Worm (Caenorhabditis elegans) whole organism, early embryonic: ENCODE data around the gene Y41C4A.21.

Experiments used
- B0310.2 ChIP-seq: sonication (generic microtip); optimal IDR thresholded peaks from 2 replicates; lab custom pipeline; 2016; ENCODE audit warnings: mild to moderate bottlenecking, missing genetic modification characterization, missing compliant biosample characterization
- F13C5.2 ChIP-seq: sonication (generic microtip); optimal IDR thresholded peaks from 2 replicates; lab custom pipeline; 2017; ENCODE audit warnings: mild to moderate bottlenecking, missing genetic modification characterization, inconsistent platforms, missing compliant biosample characterization
- aly-1 ChIP-seq: sonication (generic microtip); optimal IDR thresholded peaks from 2 replicates; lab custom pipeline; 2016; ENCODE audit warnings: missing genetic modification characterization, missing compliant biosample characterization
- ama-1 ChIP-seq: fragments of 150-350 bp; optimal IDR thresholded peaks from 2 replicates; lab custom pipeline; 2014
- ceh-13 ChIP-seq: fragments of 200-800 bp; sonication (Bioruptor generic); optimal IDR thresholded peaks from 2 replicates; lab custom pipeline; 2018; ENCODE audit warnings: mild to moderate bottlenecking, missing genetic modification characterization, missing compliant biosample characterization
- ceh-36 ChIP-seq: sonication (generic microtip); optimal IDR thresholded peaks from 2 replicates; lab custom pipeline; 2016; ENCODE audit warnings: missing genetic modification characterization, inconsistent platforms, missing compliant biosample characterization
- ets-7 ChIP-seq: sonication (generic microtip); optimal IDR thresholded peaks from 2 replicates; lab custom pipeline; 2016; ENCODE audit warnings: missing genotype, missing genetic modification characterization, missing compliant biosample characterization
- flt-1 ChIP-seq: fragments of 200-800 bp; sonication (Bioruptor generic); IDR thresholded peaks from 2 replicates; pipeline ENCODE4 v1.3.6; 2022; ENCODE audit warnings: missing genetic modification characterization, missing compliant biosample characterization
- hmbx-1 ChIP-seq: sonication (generic microtip); optimal IDR thresholded peaks from 2 replicates; lab custom pipeline; 2016; ENCODE audit warnings: mild to moderate bottlenecking, missing genetic modification characterization, missing compliant biosample characterization
- hmg-4 ChIP-seq: fragments of 200-800 bp; sonication (Bioruptor generic); optimal IDR thresholded peaks from 2 replicates; lab custom pipeline; 2018; ENCODE audit warnings: mild to moderate bottlenecking, missing genetic modification characterization, missing compliant biosample characterization
- hnd-1 ChIP-seq: sonication (generic microtip); optimal IDR thresholded peaks from 2 replicates; lab custom pipeline; 2016; ENCODE audit warnings: missing genetic modification characterization, missing compliant biosample characterization
- pes-1 ChIP-seq: fragments of 200-800 bp; sonication (Bioruptor generic); IDR thresholded peaks from 2 replicates; pipeline ENCODE4 v1.3.6; 2022; ENCODE audit warnings: missing genetic modification reagents, missing genetic modification characterization, missing compliant biosample characterization
- scrt-1 ChIP-seq: fragments of 200-800 bp; sonication (Bioruptor generic); IDR thresholded peaks from 2 replicates; pipeline ENCODE4 v1.3.6; 2022; ENCODE audit warnings: missing genetic modification characterization, missing compliant biosample characterization
- sea-1 ChIP-seq: fragments of 200-800 bp; sonication (Bioruptor generic); conservative IDR thresholded peaks from 2 replicates; pipeline ENCODE4 v1.3.6; 2022; ENCODE audit warnings: missing genetic modification characterization, missing compliant biosample characterization
- tbx-11 ChIP-seq: fragments of 200-800 bp; sonication (Bioruptor generic); IDR thresholded peaks from 2 replicates; pipeline ENCODE4 v1.3.6; 2022; ENCODE audit warnings: missing genetic modification characterization, missing compliant biosample characterization
- tbx-37 ChIP-seq: fragments of 200-800 bp; sonication (Bioruptor generic); conservative IDR thresholded peaks from 2 replicates; pipeline ENCODE4 v1.3.6; 2022; ENCODE audit warnings: missing genetic modification reagents, missing genetic modification characterization, missing compliant biosample characterization
- tra-4 ChIP-seq: sonication (generic microtip); optimal IDR thresholded peaks from 2 replicates; lab custom pipeline; 2017; ENCODE audit warnings: missing genetic modification characterization, missing compliant biosample characterization

The Y41C4A.21 gene

ce11 chrIII:11703776-11704093 is 28.4 kb upstream of the Y41C4A.21 start, which contains the start of gene col-95:
Gene col-95, plus strand, starts transcription at chrIII:11703994.
- TF ChIP-seq pes-1 (GFP tag; lab: Robert Waterston, UW) (no peak), aly-1 (tag; lab: Kevin White, UChicago) (no peak), ets-7 (tag; lab: Kevin White, UChicago) (no peak), hnd-1 (tag; lab: Kevin White, UChicago) (no peak), B0310.2 (tag; lab: Kevin White, UChicago) (no peak), hmbx-1 (tag; lab: Kevin White, UChicago) (no peak), ceh-36 (no peak), ceh-13 (GFP tag; lab: Kevin White, UChicago) (no peak), tra-4 (tag; lab: Kevin White, UChicago) (no peak), ama-1 (lab: Kevin White, UChicago) (no peak)

DNA sequence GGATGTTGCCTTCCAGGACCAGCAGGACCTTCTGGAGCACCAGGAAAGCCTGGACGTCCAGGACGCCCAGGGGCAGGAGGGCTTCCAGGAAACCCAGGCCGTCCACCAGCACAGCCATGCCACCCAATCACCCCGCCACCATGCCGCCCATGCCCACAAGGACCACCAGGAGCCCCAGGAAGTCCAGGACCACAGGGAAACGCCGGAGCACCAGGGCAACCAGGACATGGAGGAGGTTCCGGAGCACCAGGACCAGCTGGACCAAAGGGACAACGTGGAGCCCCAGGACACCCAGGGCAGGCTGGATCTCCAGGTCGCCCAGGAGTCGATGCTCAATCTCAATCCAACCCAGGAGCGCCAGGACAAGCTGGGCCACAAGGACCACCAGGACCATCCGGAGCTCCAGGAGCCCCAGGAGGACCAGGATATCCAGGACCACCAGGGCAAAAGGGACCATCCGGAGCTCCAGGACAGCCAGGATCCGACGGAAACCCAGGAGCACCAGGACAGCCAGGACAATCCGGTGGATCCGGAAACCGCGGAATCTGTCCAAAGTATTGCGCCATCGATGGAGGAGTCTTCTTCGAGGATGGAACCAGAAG is 27.7 kb upstream of the Y41C4A.21 start:
- no peak for TF ChIP-seq hmbx-1 (tag; lab: Kevin White, UChicago)
- no peak for TF ChIP-seq sea-1 (GFP tag; lab: Robert Waterston, UW)
- no peak for TF ChIP-seq hmg-4 (GFP tag; lab: Kevin White, UChicago)
- TF ChIP-seq aly-1 (tag; lab: Kevin White, UChicago), result no peak
- no peak for TF ChIP-seq ama-1 (lab: Kevin White, UChicago)
- no peak for TF ChIP-seq ets-7 (tag; lab: Kevin White, UChicago)
- no peak for TF ChIP-seq ceh-13 (GFP tag; lab: Kevin White, UChicago)
- no peak for TF ChIP-seq tra-4 (tag; lab: Kevin White, UChicago)
- TF ChIP-seq pes-1 (GFP tag; lab: Robert Waterston, UW), result no peak
- no peak for TF ChIP-seq B0310.2 (tag; lab: Kevin White, UChicago)

DNA sequence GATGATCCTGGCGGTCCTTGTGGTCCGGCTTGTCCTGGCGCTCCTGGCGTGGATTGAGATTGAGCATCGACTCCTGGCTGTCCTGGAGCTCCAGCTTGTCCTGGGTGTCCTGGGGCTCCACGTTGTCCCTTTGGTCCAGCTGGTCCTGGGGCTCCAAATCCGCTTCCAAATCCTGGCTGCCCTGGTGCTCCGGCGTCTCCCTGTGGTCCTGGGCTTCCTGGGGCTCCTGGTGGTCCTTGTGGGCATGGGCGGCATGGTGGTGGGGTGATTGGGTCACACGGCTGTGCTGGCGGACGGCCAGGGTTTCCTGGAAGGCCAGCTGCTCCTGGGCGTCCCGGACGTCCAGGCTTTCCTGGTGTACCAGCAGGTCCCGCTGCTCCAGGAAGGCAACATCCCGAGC is 26.2 kb upstream of the Y41C4A.21 start:
- no peak for TF ChIP-seq hmg-4 (GFP tag; lab: Kevin White, UChicago)
- TF ChIP-seq scrt-1 (GFP tag; lab: Robert Waterston, UW), result no peak

DNA sequence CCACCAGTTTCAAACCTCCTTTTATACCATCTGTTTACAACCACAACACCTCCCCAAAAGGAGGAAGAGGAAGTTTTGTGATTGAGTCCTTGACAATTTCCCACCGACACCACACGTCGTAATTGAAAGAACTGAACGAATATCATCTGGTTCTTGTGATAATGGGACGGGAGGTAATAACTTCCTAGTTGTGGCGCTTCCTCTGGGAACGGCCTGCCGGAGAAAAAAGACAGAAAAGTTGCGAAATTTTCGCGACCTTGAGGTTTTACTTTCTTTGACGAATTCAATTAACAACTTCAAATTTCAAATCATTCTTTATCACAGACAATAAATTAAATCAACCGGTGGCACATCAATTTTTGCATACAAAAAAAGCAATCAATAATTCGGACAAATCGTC is 25.5 kb upstream of the Y41C4A.21 start, which contains the start of gene col-96:
col-96 (minus strand) TSS at position 101 of the 400 bp plus-strand sequence.
- TF ChIP-seq aly-1 (tag; lab: Kevin White, UChicago), result no peak

DNA sequence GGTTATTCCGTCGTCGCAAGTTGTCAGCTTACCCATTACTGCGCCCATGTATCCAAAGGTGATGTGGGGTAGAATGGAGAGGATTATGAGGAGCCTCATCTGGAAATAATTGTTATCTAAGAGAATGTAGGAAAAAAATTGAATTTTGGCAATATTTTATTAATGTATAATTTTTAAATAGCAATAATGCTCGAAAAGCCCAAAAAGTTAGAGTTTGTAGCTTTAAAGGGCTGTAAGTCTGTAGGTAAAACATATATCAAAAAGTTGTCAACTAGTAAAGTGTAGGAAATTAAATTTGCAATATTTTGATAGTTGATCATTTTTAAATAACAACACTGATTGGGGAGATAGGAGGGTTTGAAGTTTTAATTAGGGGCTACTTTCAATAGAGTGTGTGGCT is 23.4 kb upstream of the Y41C4A.21 start, which contains the start of gene Y41C4A.8:
Y41C4A.8 (minus strand) TSS at position 101 of the 400 bp plus-strand sequence.
- TF ChIP-seq ceh-13 (GFP tag; lab: Kevin White, UChicago), result no peak

DNA sequence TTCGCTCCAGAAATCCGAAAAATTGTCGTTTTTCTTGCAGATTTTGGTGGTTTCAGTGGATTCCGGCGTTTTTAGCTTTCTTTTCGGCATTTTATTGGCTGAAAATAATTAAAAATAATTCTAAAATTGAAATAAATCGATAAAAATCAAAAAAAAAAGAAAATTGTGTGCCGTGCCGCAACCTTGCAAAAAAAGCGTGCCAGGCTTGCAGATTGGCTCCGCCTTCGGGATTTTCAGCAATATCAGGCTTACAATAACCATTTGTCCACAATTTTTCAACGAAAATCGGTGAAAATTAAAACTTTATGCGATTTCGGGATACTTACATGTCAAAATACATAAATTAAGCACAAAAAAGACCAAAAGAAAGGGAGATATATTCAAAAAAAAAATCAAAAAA is 13.6 kb upstream of the Y41C4A.21 start, which contains the start of gene Y41C4A.9:
Y41C4A.9 (minus strand) TSS at position 98 of the 400 bp plus-strand sequence.
- no peak for TF ChIP-seq tbx-37 (GFP tag; lab: Robert Waterston, UW)
- no peak for TF ChIP-seq tra-4 (tag; lab: Kevin White, UChicago)
- TF ChIP-seq sea-1 (GFP tag; lab: Robert Waterston, UW), result no peak
- no peak for TF ChIP-seq hmg-4 (GFP tag; lab: Kevin White, UChicago)
- no peak for TF ChIP-seq ets-7 (tag; lab: Kevin White, UChicago)
- no peak for TF ChIP-seq ceh-13 (GFP tag; lab: Kevin White, UChicago)
- no peak for TF ChIP-seq ama-1 (lab: Kevin White, UChicago)

DNA sequence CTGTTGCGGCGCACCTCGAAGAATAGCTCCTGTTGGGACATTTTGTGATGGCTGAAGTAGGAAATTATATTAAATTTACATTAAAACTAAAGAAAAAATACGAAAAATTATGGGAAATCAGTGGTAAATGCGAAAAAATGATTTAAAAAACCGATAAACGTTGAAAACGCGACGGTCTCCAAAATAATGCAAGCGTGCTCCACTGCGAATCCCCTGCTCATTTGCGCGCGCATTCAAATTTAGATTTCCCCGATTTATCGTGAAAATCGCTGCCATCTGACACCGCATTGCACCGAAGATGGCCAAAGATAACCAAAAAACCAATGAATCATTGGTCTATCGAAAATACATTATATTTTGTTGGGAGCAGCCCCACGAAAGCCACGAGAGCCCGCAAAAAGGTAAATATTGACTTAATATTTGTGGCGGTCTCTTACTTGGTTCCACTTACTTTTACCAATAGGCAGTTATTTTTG is 12.7 kb upstream of the Y41C4A.21 start, which contains the start of the genes elb-1 and Y41C4A.11:
elb-1 (minus strand) TSS at position 51 of the 476 bp plus-strand sequence.
Y41C4A.11 (plus strand) TSS at position 461 of the 476 bp plus-strand sequence.
- TF ChIP-seq flt-1 (no peak), tbx-37 (GFP tag; lab: Robert Waterston, UW) (no peak), hmbx-1 (tag; lab: Kevin White, UChicago) (no peak), B0310.2 (tag; lab: Kevin White, UChicago) (no peak), scrt-1 (GFP tag; lab: Robert Waterston, UW) (no peak), tbx-11 (no peak), pes-1 (GFP tag; lab: Robert Waterston, UW) (no peak), ets-7 (tag; lab: Kevin White, UChicago) (no peak)

DNA sequence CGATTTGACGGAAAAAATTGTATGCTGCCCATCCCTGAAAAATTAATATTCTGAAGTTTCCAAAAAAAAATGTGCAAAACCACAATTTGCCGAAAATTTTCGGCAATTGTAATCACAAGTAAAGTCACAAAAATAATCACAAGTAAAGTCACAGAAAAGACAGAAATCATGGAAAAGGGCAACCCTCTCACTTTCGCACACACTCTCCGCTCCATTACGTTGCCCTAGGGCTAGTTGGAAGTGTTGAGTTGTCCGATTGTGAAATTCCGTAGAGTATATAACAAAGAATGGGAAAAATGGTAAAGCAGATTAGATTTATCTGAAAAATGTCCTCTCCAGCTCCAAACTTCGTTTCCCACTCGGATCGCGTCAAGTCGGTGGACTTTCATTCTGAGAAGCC is 10.8 kb upstream of the Y41C4A.21 start, which contains the start of gene Y41C4A.32:
Y41C4A.32 (plus strand) TSS at position 302 of the 400 bp plus-strand sequence.
- TF ChIP-seq aly-1 (tag; lab: Kevin White, UChicago), result no peak
- no peak for TF ChIP-seq ama-1 (lab: Kevin White, UChicago)
- TF ChIP-seq ets-7 (tag; lab: Kevin White, UChicago), result no peak
- no peak for TF ChIP-seq flt-1
- TF ChIP-seq B0310.2 (tag; lab: Kevin White, UChicago), result no peak
- TF ChIP-seq pes-1 (GFP tag; lab: Robert Waterston, UW), result no peak
- no peak for TF ChIP-seq hnd-1 (tag; lab: Kevin White, UChicago)
- TF ChIP-seq tbx-37 (GFP tag; lab: Robert Waterston, UW), result no peak
- no peak for TF ChIP-seq sea-1 (GFP tag; lab: Robert Waterston, UW)
- TF ChIP-seq hmg-4 (GFP tag; lab: Kevin White, UChicago), result no peak

ce11 chrIII:11726590-11726989 is 5.6 kb upstream of the Y41C4A.21 start, which contains the start of gene Y41C4A.12:
Gene Y41C4A.12, minus strand, starts transcription at chrIII:11726690.
- no peak for TF ChIP-seq pes-1 (GFP tag; lab: Robert Waterston, UW)
- no peak for TF ChIP-seq ets-7 (tag; lab: Kevin White, UChicago)
- no peak for TF ChIP-seq hnd-1 (tag; lab: Kevin White, UChicago)
- TF ChIP-seq hmbx-1 (tag; lab: Kevin White, UChicago), result no peak
- no peak for TF ChIP-seq tbx-11
- no peak for TF ChIP-seq tbx-37 (GFP tag; lab: Robert Waterston, UW)
- no peak for TF ChIP-seq tra-4 (tag; lab: Kevin White, UChicago)
- TF ChIP-seq B0310.2 (tag; lab: Kevin White, UChicago), result no peak
- TF ChIP-seq scrt-1 (GFP tag; lab: Robert Waterston, UW), result no peak
- TF ChIP-seq ama-1 (lab: Kevin White, UChicago), result no peak
- no peak for TF ChIP-seq ceh-13 (GFP tag; lab: Kevin White, UChicago)
- TF ChIP-seq flt-1, result no peak
- no peak for TF ChIP-seq hmg-4 (GFP tag; lab: Kevin White, UChicago)
- TF ChIP-seq aly-1 (tag; lab: Kevin White, UChicago), result no peak
- no peak for TF ChIP-seq sea-1 (GFP tag; lab: Robert Waterston, UW)
- TF ChIP-seq F13C5.2, result no peak
- no peak for TF ChIP-seq ceh-36
